Fruit fly (Drosophila melanogaster) whole organism, embryonic: ENCODE results near the gene toe.

Experiments used
- ATbp ChIP-seq: fragments of 200-800 bp; sonication (Bioruptor generic); optimal IDR thresholded peaks from 2 replicates; lab custom pipeline; 2017; ENCODE audit warnings: missing biosample characterization, mild to moderate bottlenecking, missing genetic modification characterization, missing genetic modification reagents
- Atf6 ChIP-seq: fragments of 200-800 bp; sonication (Bioruptor generic); IDR thresholded peaks from 2 replicates; pipeline ENCODE4 v1.3.6; 2022; ENCODE audit warnings: missing biosample characterization, missing genetic modification characterization
- Blimp-1 ChIP-seq: fragments of 200-800 bp; sonication (Bioruptor generic); optimal IDR thresholded peaks from 3 replicates; lab custom pipeline; 2018; ENCODE audit warnings: missing biosample characterization, missing genetic modification characterization, mild to moderate bottlenecking, moderate library complexity, missing genetic modification reagents
- CG10209 ChIP-seq: fragments of 200-800 bp; sonication (Bioruptor generic); optimal IDR thresholded peaks from 3 replicates; lab custom pipeline; 2017; ENCODE audit warnings: missing biosample characterization, mild to moderate bottlenecking, missing genetic modification characterization, missing genetic modification reagents
- CG10321 ChIP-seq: fragments of 200-800 bp; sonication (Bioruptor generic); IDR thresholded peaks from 2 replicates; pipeline ENCODE4 v1.3.6; 2022; ENCODE audit warnings: missing biosample characterization, missing genetic modification characterization
- CG11093 ChIP-seq: fragments of 200-800 bp; sonication (Bioruptor generic); IDR thresholded peaks from 3 replicates; pipeline ENCODE4 v1.3.6; 2022; ENCODE audit warnings: missing biosample characterization, missing genetic modification characterization
- CG12071 ChIP-seq: fragments of 200-800 bp; sonication (Bioruptor generic); optimal IDR thresholded peaks from 3 replicates; lab custom pipeline; 2018; ENCODE audit warnings: missing biosample characterization, mild to moderate bottlenecking, missing genetic modification characterization
- CG12104 ChIP-seq: fragments of 200-800 bp; sonication (Bioruptor generic); optimal IDR thresholded peaks from 3 replicates; lab custom pipeline; 2016; ENCODE audit warnings: missing biosample characterization, missing genetic modification characterization
- CG14965 ChIP-seq: fragments of 200-800 bp; sonication (Bioruptor generic); optimal IDR thresholded peaks from 2 replicates; lab custom pipeline; 2016; ENCODE audit warnings: missing biosample characterization, missing genetic modification characterization, borderline replicate concordance
- CG15269 ChIP-seq: fragments of 200-800 bp; sonication (Bioruptor generic); optimal IDR thresholded peaks from 2 replicates; lab custom pipeline; 2018; ENCODE audit warnings: missing biosample characterization, mild to moderate bottlenecking, missing genetic modification characterization, moderate library complexity
- CG15479 ChIP-seq: fragments of 200-800 bp; sonication (Bioruptor generic); optimal IDR thresholded peaks from 3 replicates; lab custom pipeline; 2019; ENCODE audit warnings: missing biosample characterization, mild to moderate bottlenecking, missing genetic modification characterization, moderate library complexity
- CG17361 ChIP-seq: fragments of 200-800 bp; sonication (Bioruptor generic); IDR thresholded peaks from 3 replicates; pipeline ENCODE4 v1.3.6; 2022; ENCODE audit warnings: missing biosample characterization, missing genetic modification characterization
- CG17829 ChIP-seq: fragments of 200-800 bp; optimal IDR thresholded peaks from 2 replicates; lab custom pipeline; 2019; ENCODE audit warnings: missing biosample characterization, mild to moderate bottlenecking, missing genetic modification characterization, moderate library complexity
- CG30403 ChIP-seq: fragments of 200-800 bp; sonication (Bioruptor generic); optimal IDR thresholded peaks from 3 replicates; lab custom pipeline; 2016; ENCODE audit warnings: missing biosample characterization, missing genetic modification characterization
- CG33213 ChIP-seq: fragments of 200-800 bp; sonication (Bioruptor generic); optimal IDR thresholded peaks from 3 replicates; lab custom pipeline; 2016; ENCODE audit warnings: missing biosample characterization, missing genetic modification characterization
- CG33557 ChIP-seq: fragments of 200-800 bp; sonication (Bioruptor generic); optimal IDR thresholded peaks from 2 replicates; lab custom pipeline; 2019; ENCODE audit warnings: missing biosample characterization, mild to moderate bottlenecking, missing genetic modification characterization, moderate library complexity
- CG4424 ChIP-seq: fragments of 200-800 bp; sonication (Bioruptor generic); optimal IDR thresholded peaks from 3 replicates; lab custom pipeline; 2016; ENCODE audit warnings: missing biosample characterization, missing genetic modification characterization
- CG4707 ChIP-seq: fragments of 200-800 bp; sonication (Bioruptor generic); optimal IDR thresholded peaks from 2 replicates; lab custom pipeline; 2018; ENCODE audit warnings: missing biosample characterization, mild to moderate bottlenecking, missing genetic modification characterization, moderate library complexity
- CG4820 ChIP-seq: fragments of 200-800 bp; sonication (Bioruptor generic); optimal IDR thresholded peaks from 3 replicates; lab custom pipeline; 2016; ENCODE audit warnings: missing biosample characterization, missing genetic modification characterization
- CG6689 ChIP-seq: fragments of 200-800 bp; sonication (Bioruptor generic); IDR thresholded peaks from 2 replicates; pipeline ENCODE4 v1.3.6; 2022; ENCODE audit warnings: missing biosample characterization, missing genetic modification characterization
- CG7963 ChIP-seq: fragments of 200-800 bp; sonication (Bioruptor generic); IDR thresholded peaks from 3 replicates; pipeline ENCODE4 v1.3.6; 2022; ENCODE audit warnings: missing biosample characterization, missing genetic modification characterization; ENCODE audit not compliant: partially characterized antibody
- CG9215 ChIP-seq: fragments of 200-800 bp; sonication (Bioruptor generic); IDR thresholded peaks from 2 replicates; pipeline ENCODE4 v1.3.6; 2022; ENCODE audit warnings: missing biosample characterization, missing genetic modification characterization
- CG9727 ChIP-seq: fragments of 200-800 bp; sonication (Bioruptor generic); optimal IDR thresholded peaks from 3 replicates; lab custom pipeline; 2017; ENCODE audit warnings: missing biosample characterization, mild to moderate bottlenecking, missing genetic modification characterization
- CoRest ChIP-seq: fragments of 200-800 bp; sonication (Bioruptor generic); optimal IDR thresholded peaks from 3 replicates; lab custom pipeline; 2018; ENCODE audit warnings: missing biosample characterization, mild to moderate bottlenecking, missing genetic modification characterization, moderate library complexity
- D ChIP-seq, 2 experiments: fragments of 200-800 bp in 1 of 2; fragments of >200 bp in 1 of 2; sonication (Bioruptor generic) in 1 of 2; optimal IDR thresholded peaks; 2 replicates in 1 of 2; 3 replicates in 1 of 2; lab custom pipeline; 2017; ENCODE audit warnings: mild to moderate bottlenecking in 1 of 2, missing biosample characterization in 1 of 2, missing genetic modification characterization in 1 of 2, missing genetic modification reagents in 1 of 2
- D19A ChIP-seq: fragments of 200-800 bp; optimal IDR thresholded peaks from 3 replicates; lab custom pipeline; 2019; ENCODE audit warnings: missing biosample characterization, mild to moderate bottlenecking, missing genetic modification characterization, moderate library complexity
- Dll ChIP-seq: fragments of 200-800 bp; sonication (Bioruptor generic); IDR thresholded peaks from 4 replicates; pipeline ENCODE4 v1.3.6; 2022; ENCODE audit warnings: missing biosample characterization, missing genetic modification characterization; ENCODE audit not compliant: partially characterized antibody
- ERR ChIP-seq: fragments of 200-800 bp; sonication (Bioruptor generic); optimal IDR thresholded peaks from 2 replicates; lab custom pipeline; 2016; ENCODE audit warnings: missing biosample characterization, missing genetic modification characterization
- HLH4C ChIP-seq: fragments of 200-800 bp; sonication (Bioruptor generic); IDR thresholded peaks from 3 replicates; pipeline ENCODE4 v1.3.6; 2022; ENCODE audit warnings: missing biosample characterization, missing genetic modification characterization; ENCODE audit not compliant: partially characterized antibody
- Max ChIP-seq: fragments of 200-800 bp; sonication (Bioruptor generic); optimal IDR thresholded peaks from 2 replicates; lab custom pipeline; 2016; ENCODE audit warnings: missing biosample characterization, mild to moderate bottlenecking, missing genetic modification characterization
- Optix ChIP-seq: fragments of 200-800 bp; sonication (Bioruptor generic); IDR thresholded peaks from 3 replicates; pipeline ENCODE4 v1.3.6; 2022; ENCODE audit warnings: missing biosample characterization, missing genetic modification characterization
- Sox100B ChIP-seq: fragments of 200-800 bp; sonication (Bioruptor generic); optimal IDR thresholded peaks from 3 replicates; lab custom pipeline; 2018; ENCODE audit warnings: missing biosample characterization, mild to moderate bottlenecking, missing genetic modification characterization
- Stat92E ChIP-seq, 3 experiments: fragments of >200 bp in 2 of 3; fragments of 200-800 bp in 1 of 3; sonication (Bioruptor generic) in 1 of 3; optimal IDR thresholded peaks; 2 replicates each; lab custom pipeline; 2017 to 2019; ENCODE audit warnings: missing biosample characterization in 3 of 3, missing genetic modification characterization in 3 of 3, mild to moderate bottlenecking in 1 of 3, moderate library complexity in 1 of 3
- Xrp1 ChIP-seq: fragments of 200-800 bp; sonication (Bioruptor generic); IDR thresholded peaks from 2 replicates; pipeline ENCODE4 v1.3.6; 2022; ENCODE audit warnings: missing biosample characterization, missing genetic modification characterization
- bsh ChIP-seq, 2 experiments: fragments of 200-800 bp; sonication (Bioruptor generic); optimal IDR thresholded peaks; 2 replicates each; lab custom pipeline; 2017 to 2018; ENCODE audit warnings: mild to moderate bottlenecking in 2 of 2, missing biosample characterization in 2 of 2, missing genetic modification characterization in 2 of 2, moderate library complexity in 1 of 2
- dan ChIP-seq: fragments of 200-800 bp; sonication (Bioruptor generic); IDR thresholded peaks from 2 replicates; pipeline ENCODE4 v1.3.6; 2022; ENCODE audit warnings: missing biosample characterization, missing genetic modification characterization
- dati ChIP-seq: fragments of 200-800 bp; sonication (Bioruptor generic); IDR thresholded peaks from 2 replicates; pipeline ENCODE4 v1.3.6; 2022; ENCODE audit warnings: missing biosample characterization, missing genetic modification characterization
- fd96Cb ChIP-seq: fragments of 200-800 bp; sonication (Bioruptor generic); optimal IDR thresholded peaks from 2 replicates; lab custom pipeline; 2018; ENCODE audit warnings: missing biosample characterization, mild to moderate bottlenecking, missing genetic modification characterization, moderate library complexity
- grau ChIP-seq: fragments of 200-800 bp; optimal IDR thresholded peaks from 3 replicates; lab custom pipeline; 2019; ENCODE audit warnings: missing biosample characterization, mild to moderate bottlenecking, missing genetic modification characterization, moderate library complexity
- gsb ChIP-seq: fragments of 200-800 bp; sonication (Bioruptor generic); IDR thresholded peaks from 2 replicates; pipeline ENCODE4 v1.3.6; 2022; ENCODE audit warnings: missing biosample characterization, missing genetic modification characterization
- hb ChIP-seq: fragments of 200-800 bp; sonication (Bioruptor generic); IDR thresholded peaks from 3 replicates; pipeline ENCODE4 v1.3.6; 2022; ENCODE audit warnings: missing biosample characterization, missing genetic modification characterization; ENCODE audit not compliant: partially characterized antibody
- insv ChIP-seq, 2 experiments: fragments of 200-800 bp; sonication (Bioruptor generic); optimal IDR thresholded peaks; 3 replicates each; lab custom pipeline; 2016 to 2018; ENCODE audit warnings: missing biosample characterization in 2 of 2, missing genetic modification characterization in 2 of 2
- org-1 ChIP-seq: fragments of 200-800 bp; sonication (Bioruptor generic); optimal IDR thresholded peaks from 2 replicates; lab custom pipeline; 2017; ENCODE audit warnings: missing biosample characterization, missing genetic modification characterization
- phol ChIP-seq: fragments of 200-800 bp; sonication (Bioruptor generic); optimal IDR thresholded peaks from 3 replicates; lab custom pipeline; 2018; ENCODE audit warnings: missing biosample characterization, mild to moderate bottlenecking, missing genetic modification characterization, moderate library complexity
- sens ChIP-seq: fragments of 200-800 bp; sonication (Bioruptor generic); peaks from one replicate; lab custom pipeline; 2016; ENCODE audit warnings: missing biosample characterization, missing genetic modification characterization
- stwl ChIP-seq: fragments of 200-800 bp; sonication (Bioruptor generic); optimal IDR thresholded peaks from 3 replicates; lab custom pipeline; 2018; ENCODE audit warnings: missing biosample characterization, mild to moderate bottlenecking, missing genetic modification characterization, moderate library complexity
- tll ChIP-seq, 2 experiments: fragments of 200-800 bp in 1 of 2; fragments of >200 bp in 1 of 2; sonication (Bioruptor generic) in 1 of 2; optimal IDR thresholded peaks; 2 replicates each; lab custom pipeline; 2017 to 2019; ENCODE audit warnings: missing biosample characterization in 2 of 2, missing genetic modification characterization in 2 of 2, mild to moderate bottlenecking in 1 of 2, moderate library complexity in 1 of 2
- zen ChIP-seq: fragments of 200-800 bp; sonication (Bioruptor generic); optimal IDR thresholded peaks from 3 replicates; lab custom pipeline; 2018; ENCODE audit warnings: missing biosample characterization, mild to moderate bottlenecking, missing genetic modification characterization, moderate library complexity
- zf30C ChIP-seq: fragments of 200-800 bp; sonication (Bioruptor generic); optimal IDR thresholded peaks from 3 replicates; lab custom pipeline; 2018; ENCODE audit warnings: missing biosample characterization, mild to moderate bottlenecking, missing genetic modification characterization

The toe gene

DNA sequence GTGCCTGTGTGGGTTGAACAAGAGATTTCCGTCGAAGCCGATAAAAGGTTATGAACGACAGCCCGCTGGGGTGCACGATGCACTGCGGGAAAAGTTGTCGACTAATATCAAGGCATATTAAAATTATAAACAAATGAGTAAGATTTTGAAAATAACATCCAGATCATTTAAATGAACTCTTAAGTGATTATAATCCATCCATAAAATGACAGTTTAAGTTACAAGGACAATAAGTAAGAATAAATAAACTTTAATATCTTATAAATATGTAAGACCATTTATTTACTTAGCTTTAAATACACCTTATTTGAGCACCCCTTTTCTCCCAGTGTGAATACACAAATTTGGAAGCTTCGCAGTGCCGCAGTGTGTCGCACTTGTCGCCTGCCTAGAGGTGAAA lies 11.6 kb upstream of the toe start (continued):
- peak; percentile 6 for TF ChIP-seq CG10209 (GFP tag; lab: Kevin White, UChicago)
- TF ChIP-seq phol (tag; lab: Kevin White, UChicago): peak; percentile 59
- peak; percentile 7 for TF ChIP-seq grau (tag; lab: Kevin White, UChicago)
- TF ChIP-seq CG15479 (GFP tag; lab: Kevin White, UChicago): peak; percentile 13
- peak; percentile 33 for TF ChIP-seq CG17829 (tag; lab: Kevin White, UChicago)
- peak; percentile 61 for TF ChIP-seq CG9727 (GFP tag; lab: Kevin White, UChicago)
- TF ChIP-seq Max: peak; percentile 19
- TF ChIP-seq tll (GFP tag; optimal IDR thresholded peaks at IDR 0.05; lab: Kevin White, UChicago): no peak
- TF ChIP-seq CG10321 (GFP tag; lab: Robert Waterston, UW): no peak
- TF ChIP-seq insv (GFP tag; optimal IDR thresholded peaks at IDR 0.05; lab: Kevin White, UChicago): no peak
- no peak for TF ChIP-seq CG4707 (GFP tag; lab: Kevin White, UChicago)
- TF ChIP-seq Xrp1 (GFP tag; lab: Robert Waterston, UW): peak; percentile 39; the same call in 1 of the 2 replicates
- TF ChIP-seq HLH4C: no peak
- TF ChIP-seq gsb (GFP tag; lab: Robert Waterston, UW): no peak
- no peak for TF ChIP-seq ERR
- TF ChIP-seq CG9215 (GFP tag; lab: Robert Waterston, UW): no peak
- no peak for TF ChIP-seq CG33213
- no peak for TF ChIP-seq CG15269 (tag; lab: Kevin White, UChicago)
- TF ChIP-seq CG33557 (GFP tag; lab: Kevin White, UChicago): peak; percentile 6
- TF ChIP-seq D (optimal IDR thresholded peaks at IDR 0.05; lab: Kevin White, UChicago): no peak
- TF ChIP-seq D (GFP tag; optimal IDR thresholded peaks at IDR 0.05; lab: Kevin White, UChicago): peak; percentile 72
- TF ChIP-seq CG11093: no peak
- TF ChIP-seq org-1 (GFP tag; lab: Kevin White, UChicago): no peak
- no peak for TF ChIP-seq hb (GFP tag; lab: Robert Waterston, UW)
- TF ChIP-seq dati: no peak
- peak; percentile 17 for TF ChIP-seq CG12104 (GFP tag; lab: Kevin White, UChicago)
- no peak for TF ChIP-seq Optix (GFP tag; lab: Robert Waterston, UW)
- TF ChIP-seq CG7963: no peak
- no peak for TF ChIP-seq CG30403 (GFP tag; lab: Kevin White, UChicago)
- TF ChIP-seq CoRest (tag; lab: Kevin White, UChicago): peak; percentile 5
- peak; percentile 68 for TF ChIP-seq zf30C (GFP tag; lab: Kevin White, UChicago)
- no peak for TF ChIP-seq Atf6 (GFP tag; lab: Robert Waterston, UW)
- TF ChIP-seq CG14965 (GFP tag; lab: Kevin White, UChicago): no peak
- no peak for TF ChIP-seq CG6689
- TF ChIP-seq CG12071: no peak
- TF ChIP-seq ATbp (GFP tag; lab: Kevin White, UChicago): no peak
- peak in 1 of 2 experiments; percentile 22 for TF ChIP-seq bsh (GFP tag; optimal IDR thresholded peaks at IDR 0.05; lab: Kevin White, UChicago)
- peak; percentile 14 for TF ChIP-seq CG4820 (GFP tag; lab: Kevin White, UChicago)
- TF ChIP-seq sens: peak; percentile 19
- peak; percentile 38 for TF ChIP-seq Sox100B (GFP tag; lab: Kevin White, UChicago)
- no peak for TF ChIP-seq dan (GFP tag; lab: Robert Waterston, UW)
- peak; percentile 54 for TF ChIP-seq fd96Cb (tag; lab: Kevin White, UChicago)
- peak; percentile 46 for TF ChIP-seq zen (tag; lab: Kevin White, UChicago)
- TF ChIP-seq Blimp-1 (GFP tag; lab: Kevin White, UChicago): peak; percentile 49
- peak; percentile 50; the same call in 2 of the 3 replicates for TF ChIP-seq CG17361
- no peak for TF ChIP-seq Dll (GFP tag; lab: Robert Waterston, UW)
- peak; percentile 15 for TF ChIP-seq D19A
- no peak for TF ChIP-seq stwl
- TF ChIP-seq Stat92E (GFP tag; optimal IDR thresholded peaks at IDR 0.05; lab: Kevin White, UChicago): peak in 1 of 3 experiments; percentile 13
- peak; percentile 25 for TF ChIP-seq CG4424 (GFP tag; lab: Kevin White, UChicago)
